Fruit fly (Drosophila melanogaster): ENCODE measurements around the gene lili.

dm6 chr3R:24767667-24768340 lies 46.0 kb downstream of the lili start:
- TF ChIP-seq Rel (GFP tag; optimal IDR thresholded peaks at IDR 0.05), result no peak
- TF ChIP-seq Rel (tag; optimal IDR thresholded peaks at IDR 0.05), result no peak
- no peak for TF ChIP-seq CG32264 (GFP tag; optimal IDR thresholded peaks at IDR 0.05)
- TF ChIP-seq psq (GFP tag; optimal IDR thresholded peaks at IDR 0.05), result no peak
- TF ChIP-seq h (GFP tag; optimal IDR thresholded peaks at IDR 0.05), result no peak
- TF ChIP-seq dsf (GFP tag; optimal IDR thresholded peaks at IDR 0.05; ENCODE audit: borderline replicate concordance), result no peak
- TF ChIP-seq sv (GFP tag; optimal IDR thresholded peaks at IDR 0.05), result no peak
- TF ChIP-seq Abd-B (GFP tag; optimal IDR thresholded peaks at IDR 0.05), result no peak
- TF ChIP-seq br (GFP tag; optimal IDR thresholded peaks at IDR 0.05), result no peak
- TF ChIP-seq pan (optimal IDR thresholded peaks at IDR 0.05), result no peak
- TF ChIP-seq CG9705 (GFP tag; optimal IDR thresholded peaks at IDR 0.05), result no peak
